Fruit fly (Drosophila melanogaster): Measurements from ENCODE around the gene Fer2LCH.

dm6 chr3R:30386759-30387437 lies 706 bp upstream of the Fer2LCH start:
- peak; percentile 30 for TF ChIP-seq topi (GFP tag; optimal IDR thresholded peaks at IDR 0.05)
- TF ChIP-seq Blimp-1 (GFP tag; optimal IDR thresholded peaks at IDR 0.05) = peak; percentile 91

Data from whole organism, prepupa.